Fruit fly (Drosophila melanogaster): ENCODE measurements around the gene CG17404.
A peak's percentile ranks its signal among the peaks of the same experiment; 100 is the strongest.

The CG17404 gene

dm6 chr3R:12232629-12233028, 7.8 kb upstream of the CG17404 start, which contains the start of gene Pglym87:
Gene Pglym87 (minus strand): TSS chr3R:12232729.
- no peak for TF ChIP-seq noc (tag; optimal IDR thresholded peaks at IDR 0.05)

DNA sequence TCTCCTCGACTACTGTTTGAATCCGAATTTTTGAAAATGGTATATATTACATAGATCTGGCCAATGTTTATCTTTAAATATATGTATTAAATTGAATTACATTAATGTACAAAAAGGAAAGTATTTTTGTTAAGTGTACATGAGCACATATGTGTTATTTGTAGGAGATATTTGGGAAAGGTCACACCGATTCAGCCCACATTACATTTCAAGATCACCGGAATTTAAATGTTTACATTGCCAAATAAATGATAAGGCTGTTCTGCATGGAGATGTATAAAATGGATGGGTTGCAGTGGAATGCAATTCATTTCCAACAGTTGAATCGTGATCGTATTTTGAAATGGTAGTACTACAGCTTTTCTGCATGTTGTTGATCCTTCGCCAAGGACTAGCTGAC, 4.3 kb upstream of the CG17404 start, which contains the start of gene CG3916:
CG3916 (plus strand) TSS at position 301 of the 400 bp plus-strand sequence.
- no peak for TF ChIP-seq noc (tag; optimal IDR thresholded peaks at IDR 0.05)

- TF ChIP-seq noc (tag; optimal IDR thresholded peaks at IDR 0.05): no peak
These were observed 1.4 kb upstream of the CG17404 start, which contains the start of gene CG12256 for dm6 chr3R:12226239-12226638. Gene CG12256 (minus strand): TSS chr3R:12226339.

dm6 chr3R:12222093-12222492, 2.7 kb downstream of the CG17404 start, which contains the start of gene Rsbp15:
Gene Rsbp15 (plus strand): TSS chr3R:12222387.
- TF ChIP-seq noc (tag; optimal IDR thresholded peaks at IDR 0.05): no peak

dm6 chr3R:12221366-12221916, 3.4 kb downstream of the CG17404 start, which contains the start of gene CG4860:
Gene CG4860 (minus strand): TSS chr3R:12221464.
- peak; percentile 91 for TF ChIP-seq noc (tag; optimal IDR thresholded peaks at IDR 0.05)

DNA sequence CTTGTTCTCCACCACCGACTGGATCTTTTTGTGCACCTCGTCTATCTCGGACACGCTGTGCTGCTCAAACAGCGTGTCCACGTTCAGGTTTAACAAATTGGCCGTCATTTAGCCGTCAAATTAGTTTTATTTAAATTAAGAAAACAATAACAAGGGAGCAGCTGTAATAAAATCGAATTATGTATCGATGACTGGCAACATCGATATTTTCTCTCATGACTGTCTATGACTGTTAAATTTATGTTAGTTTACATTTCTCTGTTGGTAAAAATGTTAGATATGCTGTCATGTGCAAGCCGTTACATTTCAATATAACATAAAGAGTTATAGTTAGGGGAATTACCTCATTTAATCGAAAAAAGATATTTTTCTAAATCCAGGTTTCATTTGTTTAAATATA, 5.3 kb downstream of the CG17404 start, which contains the start of gene Cog1:
Cog1 (minus strand) TSS at position 190 of the 400 bp plus-strand sequence.
- no peak for TF ChIP-seq noc (tag; optimal IDR thresholded peaks at IDR 0.05)

DNA sequence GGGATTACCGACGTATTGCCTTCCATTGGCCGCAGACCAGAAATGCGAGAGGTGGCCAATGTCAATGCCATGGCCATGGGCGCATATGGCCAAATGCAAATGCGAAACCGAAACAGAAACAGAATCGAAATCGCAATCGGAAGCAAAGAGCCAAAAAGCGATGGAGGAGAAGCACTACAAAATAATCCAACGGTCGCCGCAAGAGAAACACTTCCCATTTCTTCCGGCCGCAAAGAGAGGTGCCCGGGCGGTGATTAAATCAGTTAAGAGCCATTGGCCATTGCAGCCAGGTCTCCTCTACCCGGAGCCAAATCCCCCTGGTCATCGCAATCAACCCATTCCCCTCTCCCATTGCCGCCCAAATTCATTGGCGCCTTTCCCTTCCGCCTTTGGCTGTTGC, 10.6 kb downstream of the CG17404 start, which contains the start of gene CG14742:
CG14742 (plus strand) TSS at position 301 of the 400 bp plus-strand sequence.
- TF ChIP-seq noc (tag; optimal IDR thresholded peaks at IDR 0.05): no peak

dm6 chr3R:12211552-12211951, 13.3 kb downstream of the CG17404 start:
- no peak for TF ChIP-seq noc (tag; optimal IDR thresholded peaks at IDR 0.05)

dm6 chr3R:12210260-12210659, 14.6 kb downstream of the CG17404 start, which contains the start of gene CG4830:
Gene CG4830 (minus strand): TSS chr3R:12210360.
- TF ChIP-seq noc (tag; optimal IDR thresholded peaks at IDR 0.05): no peak

- TF ChIP-seq noc (tag; optimal IDR thresholded peaks at IDR 0.05): no peak
These were observed 27.2 kb downstream of the CG17404 start, which contains the start of gene Adk1 for dm6 chr3R:12197641-12198040. Gene Adk1 (plus strand): TSS chr3R:12197941.

dm6 chr3R:12196100-12196499, 28.7 kb downstream of the CG17404 start:
- no peak for TF ChIP-seq noc (tag; optimal IDR thresholded peaks at IDR 0.05)

dm6 chr3R:12194911-12195310, 29.9 kb downstream of the CG17404 start, which contains the start of the genes eIF3d2 and CG43450:
Gene eIF3d2 (minus strand): TSS chr3R:12195011.
Gene CG43450 (plus strand): TSS chr3R:12195294.
- TF ChIP-seq noc (tag; optimal IDR thresholded peaks at IDR 0.05): no peak

DNA sequence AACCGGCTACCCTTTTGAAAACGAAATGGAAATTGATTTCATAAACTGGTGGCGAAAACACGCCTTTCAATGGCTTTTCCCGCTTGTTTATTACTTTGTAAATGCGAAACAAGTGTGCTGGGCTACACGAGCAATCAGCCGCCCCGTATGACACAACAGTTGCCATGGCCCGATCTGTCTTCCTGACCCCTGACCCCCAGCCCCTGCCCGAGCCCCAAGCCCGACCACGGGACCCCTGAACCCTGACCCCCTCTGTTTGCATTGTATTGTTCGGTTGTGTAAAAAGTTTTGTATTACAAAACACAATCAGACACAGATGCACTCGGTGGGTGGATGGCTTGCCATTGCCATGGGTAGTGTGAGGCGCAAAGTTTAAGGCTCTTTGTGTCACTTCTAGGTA, 39.2 kb downstream of the CG17404 start:
- no peak for TF ChIP-seq noc (tag; optimal IDR thresholded peaks at IDR 0.05)
